Worm (Caenorhabditis elegans): Measurements from ENCODE around the gene str-1.

The str-1 gene

ce11 chrIV:7176887-7177286 is 3.3 kb downstream of the str-1 start, which contains the start of gene str-44:
TSS of gene str-44 (plus strand) at chrIV:7177187.
- TF ChIP-seq alr-1 (tag; optimal IDR thresholded peaks at IDR 0.05; ENCODE audit: borderline replicate concordance) (no peak), nhr-28 (tag; optimal IDR thresholded peaks at IDR 0.05) (no peak), C16A3.4 (tag; optimal IDR thresholded peaks at IDR 0.05) (no peak), mef-2 (tag; optimal IDR thresholded peaks at IDR 0.05) (no peak), unc-62 (GFP tag; optimal IDR thresholded peaks at IDR 0.05) (no peak), ceh-63 (GFP tag; optimal IDR thresholded peaks at IDR 0.05) (no peak), dpl-1 (GFP tag; optimal IDR thresholded peaks at IDR 0.05) (no peak), nhr-71 (tag; optimal IDR thresholded peaks at IDR 0.05) (no peak), ets-5 (GFP tag; IDR thresholded peaks at IDR 0.05) (no peak), dsc-1 (tag; optimal IDR thresholded peaks at IDR 0.05) (no peak), sptf-1 (tag; optimal IDR thresholded peaks at IDR 0.05) (no peak), nhr-90 (tag; optimal IDR thresholded peaks at IDR 0.05; ENCODE audit: poor library complexity) (no peak), elt-2 (tag; optimal IDR thresholded peaks at IDR 0.05) (no peak)

- TF ChIP-seq mab-9 (GFP tag; IDR thresholded peaks at IDR 0.05) = no peak
- no peak for TF ChIP-seq swsn-7 (tag; optimal IDR thresholded peaks at IDR 0.05)
- no peak for TF ChIP-seq nhr-84 (tag; optimal IDR thresholded peaks at IDR 0.05)
- TF ChIP-seq nhr-28 (tag; optimal IDR thresholded peaks at IDR 0.05) = no peak
- no peak for TF ChIP-seq mep-1 (tag; optimal IDR thresholded peaks at IDR 0.05)
- no peak for TF ChIP-seq ets-5 (GFP tag; IDR thresholded peaks at IDR 0.05)
- TF ChIP-seq sup-37 (GFP tag; optimal IDR thresholded peaks at IDR 0.05) = no peak
- no peak for TF ChIP-seq grh-1 (GFP tag; IDR thresholded peaks at IDR 0.05)
- no peak for TF ChIP-seq pag-3 (tag; optimal IDR thresholded peaks at IDR 0.05; ENCODE audit: borderline replicate concordance, insufficient read depth)
- TF ChIP-seq rnt-1 (tag; optimal IDR thresholded peaks at IDR 0.05) = no peak
- TF ChIP-seq blmp-1 (tag; optimal IDR thresholded peaks at IDR 0.05) = no peak
- no peak for TF ChIP-seq tbx-2 (tag; optimal IDR thresholded peaks at IDR 0.05)
- no peak for TF ChIP-seq elt-3 (tag; optimal IDR thresholded peaks at IDR 0.05)
- no peak for TF ChIP-seq lin-15B (tag; optimal IDR thresholded peaks at IDR 0.05)
- no peak for TF ChIP-seq unc-98 (GFP tag; IDR thresholded peaks at IDR 0.05)
- TF ChIP-seq efl-3 (GFP tag; optimal IDR thresholded peaks at IDR 0.05) = no peak
- TF ChIP-seq efl-1 (optimal IDR thresholded peaks at IDR 0.05) = no peak
- TF ChIP-seq efl-1 (GFP tag; optimal IDR thresholded peaks at IDR 0.05 in 1 of 2) = no peak
- no peak for TF ChIP-seq ama-1 (optimal IDR thresholded peaks at IDR 0.05)
Measured at ce11 chrIV:7178942-7179341, 5.4 kb downstream of the str-1 start, which contains the start of gene C42D4.3. TSS of gene C42D4.3 (plus strand) at chrIV:7179239.

DNA sequence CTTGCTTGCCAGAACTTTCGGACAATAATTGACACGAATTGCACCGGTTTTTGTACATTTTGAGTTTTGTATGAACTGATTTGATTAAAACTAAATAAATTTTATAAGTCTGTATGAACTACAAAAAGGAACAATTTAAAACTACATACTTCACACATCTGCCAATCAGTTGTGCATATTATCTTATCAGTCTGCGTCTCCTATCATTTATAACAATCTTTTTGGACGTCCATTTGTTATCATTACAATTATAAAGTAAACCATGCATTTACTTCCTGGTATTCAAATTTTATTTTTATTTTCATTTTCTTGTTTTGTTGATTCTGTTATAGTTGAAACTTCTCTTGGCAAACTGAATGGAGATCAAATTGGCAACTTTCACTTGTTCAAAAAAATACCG is 6.7 kb downstream of the str-1 start, which contains the start of gene cest-10:
cest-10 (plus strand) TSS at position 254 of the 400 bp plus-strand sequence.
- TF ChIP-seq nhr-71 (tag; optimal IDR thresholded peaks at IDR 0.05) = no peak
- TF ChIP-seq lin-13 (GFP tag; optimal IDR thresholded peaks at IDR 0.05) = no peak
- peak; percentile 13 for TF ChIP-seq jun-1 (tag; optimal IDR thresholded peaks at IDR 0.05)
- TF ChIP-seq C04F5.9 (tag; optimal IDR thresholded peaks at IDR 0.05) = no peak
- TF ChIP-seq efl-1 (optimal IDR thresholded peaks at IDR 0.05) = no peak
- peak in 1 of 2 experiments; percentile 50 for TF ChIP-seq efl-1 (GFP tag; optimal IDR thresholded peaks at IDR 0.05 in 1 of 2)
- TF ChIP-seq nhr-20 (tag; optimal IDR thresholded peaks at IDR 0.05) = no peak
- TF ChIP-seq lsy-2 (tag; optimal IDR thresholded peaks at IDR 0.05) = no peak
- TF ChIP-seq elt-2 (tag; optimal IDR thresholded peaks at IDR 0.05) = peak; percentile 74
- no peak for TF ChIP-seq C34B4.2 (tag; optimal IDR thresholded peaks at IDR 0.05)
- no peak for TF ChIP-seq swsn-7 (tag; optimal IDR thresholded peaks at IDR 0.05)
- no peak for TF ChIP-seq alr-1 (tag; optimal IDR thresholded peaks at IDR 0.05; ENCODE audit: borderline replicate concordance)
- no peak for TF ChIP-seq nhr-12 (tag; optimal IDR thresholded peaks at IDR 0.05)
- TF ChIP-seq tlp-1 (tag; optimal IDR thresholded peaks at IDR 0.05) = peak; percentile 32

ce11 chrIV:7182818-7183217 is 9.2 kb downstream of the str-1 start:
- TF ChIP-seq nhr-47 (tag; optimal IDR thresholded peaks at IDR 0.05) (no peak), ceh-90 (tag; optimal IDR thresholded peaks at IDR 0.05) (no peak), unc-130 (tag; optimal IDR thresholded peaks at IDR 0.05) (no peak), nhr-76 (tag; optimal IDR thresholded peaks at IDR 0.05) (no peak), unc-62 (GFP tag; optimal IDR thresholded peaks at IDR 0.05) (no peak), zag-1 (tag; optimal IDR thresholded peaks at IDR 0.05) (no peak), snu-23 (GFP tag; optimal IDR thresholded peaks at IDR 0.05) (no peak), hpl-2 (GFP tag; optimal IDR thresholded peaks at IDR 0.05) (no peak), ets-5 (GFP tag; IDR thresholded peaks at IDR 0.05) (no peak), nhr-12 (tag; optimal IDR thresholded peaks at IDR 0.05) (no peak), C04F5.9 (tag; optimal IDR thresholded peaks at IDR 0.05) (no peak), unc-86 (tag; optimal IDR thresholded peaks at IDR 0.05) (no peak), sox-4 (tag; optimal IDR thresholded peaks at IDR 0.05) (no peak), grh-1 (GFP tag; IDR thresholded peaks at IDR 0.05) (no peak), ztf-11 (tag; optimal IDR thresholded peaks at IDR 0.05) (no peak), lsy-2 (tag; optimal IDR thresholded peaks at IDR 0.05) (no peak), alr-1 (tag; optimal IDR thresholded peaks at IDR 0.05; ENCODE audit: borderline replicate concordance) (no peak), lin-35 (GFP tag; optimal IDR thresholded peaks at IDR 0.05) (no peak)

All from whole organism, L1 larva.